Worm (Caenorhabditis elegans) whole organism, L2 larva: Measurements from ENCODE around the gene K09C6.7.

Experiments
- aly-2 ChIP-seq: fragments of 150-350 bp; optimal IDR thresholded peaks from 2 replicates; lab custom pipeline; 2014; ENCODE audit warnings: missing biosample characterization, missing genetic modification characterization
- ama-1 ChIP-seq: fragments of 150-350 bp; optimal IDR thresholded peaks from 2 replicates; lab custom pipeline; 2018; ENCODE audit warnings: inconsistent platforms
- egl-27 ChIP-seq: sonication (generic microtip); optimal IDR thresholded peaks from 3 replicates; lab custom pipeline; 2017; ENCODE audit warnings: missing biosample characterization, missing genetic modification reagents, missing genetic modification characterization
- elt-1 ChIP-seq: fragments of 150-350 bp; optimal IDR thresholded peaks from 2 replicates; lab custom pipeline; 2014; ENCODE audit warnings: missing biosample characterization, missing genetic modification characterization
- lin-11 ChIP-seq: fragments of 150-350 bp; sonication (generic microtip); optimal IDR thresholded peaks from 2 replicates; lab custom pipeline; 2014; ENCODE audit warnings: missing biosample characterization, missing genetic modification characterization, inconsistent platforms, mixed read lengths
- mab-5 ChIP-seq: fragments of 150-350 bp; optimal IDR thresholded peaks from 2 replicates; lab custom pipeline; 2014; ENCODE audit warnings: missing biosample characterization, missing genetic modification characterization
- mbf-1 ChIP-seq: sonication (generic microtip); optimal IDR thresholded peaks from 2 replicates; lab custom pipeline; 2017; ENCODE audit warnings: missing biosample characterization, missing genetic modification characterization
- nhr-12 ChIP-seq: fragments of 150-350 bp; optimal IDR thresholded peaks from 2 replicates; lab custom pipeline; 2014; ENCODE audit warnings: missing biosample characterization, missing genetic modification characterization
- nhr-25 ChIP-seq: fragments of 150-350 bp; sonication (generic microtip); optimal IDR thresholded peaks from 3 replicates; lab custom pipeline; 2014; ENCODE audit warnings: missing biosample characterization, missing genetic modification characterization
- unc-39 ChIP-seq: fragments of 150-350 bp; optimal IDR thresholded peaks from 2 replicates; lab custom pipeline; 2014; ENCODE audit warnings: missing biosample characterization, missing genetic modification characterization
- unc-62 ChIP-seq: fragments of 150-350 bp; optimal IDR thresholded peaks from 2 replicates; lab custom pipeline; 2014; ENCODE audit warnings: missing biosample characterization, missing genetic modification reagents, missing genetic modification characterization
- ztf-11 ChIP-seq: sonication (generic microtip); optimal IDR thresholded peaks from 2 replicates; lab custom pipeline; 2017; ENCODE audit warnings: missing biosample characterization, missing genetic modification characterization

DNA sequence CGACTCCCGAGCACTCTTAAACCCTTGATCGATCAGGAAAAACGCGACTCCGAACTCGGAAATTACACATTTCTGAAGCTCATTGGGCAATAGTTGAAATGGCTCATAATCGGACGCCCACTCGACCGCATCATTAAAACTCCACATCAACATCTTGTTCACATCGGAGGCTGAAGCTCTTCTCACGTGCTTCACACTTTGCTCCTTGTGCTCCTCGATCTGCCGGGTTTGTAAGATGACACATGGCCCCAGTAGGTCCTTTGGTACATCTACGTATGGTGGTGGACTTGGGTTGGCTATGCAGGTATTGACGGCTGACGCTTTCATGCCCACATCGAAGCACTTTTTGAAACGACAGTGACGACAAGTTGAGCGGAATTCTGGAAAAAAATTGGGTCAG is 35.4 kb downstream of the K09C6.7 start:
- TF ChIP-seq mab-5 (tag; lab: Kevin White, UChicago) = no peak
- TF ChIP-seq ama-1 (lab: Kevin White, UChicago) = no peak
- no peak for TF ChIP-seq unc-62 (GFP tag; lab: Kevin White, UChicago)
- TF ChIP-seq egl-27 (tag; lab: Kevin White, UChicago) = no peak
- no peak for TF ChIP-seq mbf-1 (tag; lab: Kevin White, UChicago)
- no peak for TF ChIP-seq nhr-12 (tag; lab: Kevin White, UChicago)
- TF ChIP-seq lin-11 (tag; lab: Kevin White, UChicago) = no peak
- TF ChIP-seq unc-39 (tag; lab: Kevin White, UChicago) = no peak
- no peak for TF ChIP-seq aly-2 (tag; lab: Kevin White, UChicago)
- TF ChIP-seq ztf-11 (tag; lab: Kevin White, UChicago) = no peak
- TF ChIP-seq elt-1 (tag; lab: Kevin White, UChicago) = no peak
- TF ChIP-seq nhr-25 = no peak
